Worm (Caenorhabditis elegans) whole organism, L4 larva: Measurements from ENCODE around the gene Y39F10A.1.

Source experiments
- ZK546.5 ChIP-seq, 2 experiments: sonication (generic microtip); optimal IDR thresholded peaks; 2 replicates each; lab custom pipeline; 2017; ENCODE audit warnings: missing biosample characterization in 2 of 2, missing genetic modification characterization in 2 of 2
- dpl-1 ChIP-seq: fragments of 150-350 bp; optimal IDR thresholded peaks from 2 replicates; lab custom pipeline; 2014; ENCODE audit warnings: missing biosample characterization, missing genetic modification reagents, missing genetic modification characterization
- fos-1 ChIP-seq: fragments of 150-350 bp; optimal IDR thresholded peaks from 2 replicates; lab custom pipeline; 2014; ENCODE audit warnings: missing biosample characterization, missing genetic modification characterization
- gei-8 ChIP-seq: fragments of 200-800 bp; sonication (Bioruptor generic); optimal IDR thresholded peaks from 2 replicates; lab custom pipeline; 2018; ENCODE audit warnings: mild to moderate bottlenecking, missing genetic modification characterization, missing compliant biosample characterization
- jun-1 ChIP-seq: fragments of 150-350 bp; optimal IDR thresholded peaks from 2 replicates; lab custom pipeline; 2014; ENCODE audit warnings: missing biosample characterization, missing genetic modification reagents, missing genetic modification characterization
- nhr-237 ChIP-seq: sonication (generic microtip); optimal IDR thresholded peaks from 2 replicates; lab custom pipeline; 2017; ENCODE audit warnings: missing biosample characterization, missing genetic modification characterization
- unc-62 ChIP-seq, 3 experiments: fragments of 150-350 bp in 1 of 3; sonication (generic microtip); optimal IDR thresholded peaks in 2 of 3; peaks in 1 of 3; 1 replicate in 1 of 3; 2 replicates in 2 of 3; lab custom pipeline; 2014 to 2017; ENCODE audit warnings: missing biosample characterization in 3 of 3, missing genetic modification characterization in 3 of 3, missing genetic modification reagents in 3 of 3, missing genotype in 1 of 3
- zip-2 ChIP-seq: fragments of 150-350 bp; optimal IDR thresholded peaks from 2 replicates; lab custom pipeline; 2014; ENCODE audit warnings: missing biosample characterization, missing genetic modification characterization

- TF ChIP-seq gei-8 (GFP tag; lab: Kevin White, UChicago): no peak
- TF ChIP-seq dpl-1 (GFP tag; lab: Kevin White, UChicago): no peak
- no peak for TF ChIP-seq ZK546.5 (tag; optimal IDR thresholded peaks at IDR 0.05; lab: Kevin White, UChicago)
- TF ChIP-seq zip-2 (tag; lab: Kevin White, UChicago): no peak
- no peak for TF ChIP-seq unc-62 (GFP tag; optimal IDR thresholded peaks at IDR 0.05 in 1 of 2; lab: Kevin White, UChicago)
- no peak for TF ChIP-seq unc-62 (tag; optimal IDR thresholded peaks at IDR 0.05; lab: Kevin White, UChicago)
- TF ChIP-seq nhr-237: no peak
- no peak for TF ChIP-seq jun-1
- no peak for TF ChIP-seq fos-1
Measured at ce11 chrII:773830-774229, 1.3 kb upstream of the Y39F10A.1 start.
